Fruit fly (Drosophila melanogaster): ENCODE measurements around the gene dsx-c73A.

Gene dsx-c73A

dm6 chr3L:16451887-16452751 is at the start of gene dsx-c73A:
Gene dsx-c73A (minus strand): TSS chr3L:16451958.
- TF ChIP-seq psq (optimal IDR thresholded peaks at IDR 0.05) (no peak), usp (GFP tag; optimal IDR thresholded peaks at IDR 0.05) (no peak), CG8478 (optimal IDR thresholded peaks at IDR 0.05) (no peak), EcR (GFP tag; optimal IDR thresholded peaks at IDR 0.05) (no peak), Dll (optimal IDR thresholded peaks at IDR 0.05) (no peak), pan (optimal IDR thresholded peaks at IDR 0.05) (no peak)

DNA sequence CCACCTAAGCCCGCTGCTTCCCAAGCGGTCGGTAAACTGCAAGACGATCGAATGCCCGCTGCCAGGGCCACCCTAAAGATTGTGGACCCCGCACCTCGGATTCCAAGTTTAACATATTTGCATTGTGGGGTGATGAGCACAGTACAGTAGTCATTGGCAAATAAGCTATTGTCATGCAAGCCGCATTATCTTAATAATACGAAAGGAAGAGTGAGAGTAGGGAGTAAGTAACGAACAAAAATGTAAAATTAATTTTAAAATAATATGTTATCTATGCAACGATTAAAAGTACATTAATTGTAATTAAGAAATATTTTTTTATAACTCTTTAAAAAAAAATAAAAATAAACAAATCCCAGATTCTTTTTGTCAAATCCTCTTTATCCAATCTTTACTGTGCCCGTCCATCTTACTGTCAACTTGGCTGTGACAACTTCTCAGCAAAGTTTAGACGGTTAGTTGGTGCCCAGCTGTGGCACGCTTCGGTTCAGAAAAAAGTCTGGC is 45.5 kb upstream of the dsx-c73A start, which contains the start of gene st:
st (plus strand) TSS at position 454 of the 504 bp plus-strand sequence.
- TF ChIP-seq Dll (optimal IDR thresholded peaks at IDR 0.05), result no peak
- no peak for TF ChIP-seq usp (GFP tag; optimal IDR thresholded peaks at IDR 0.05)
- TF ChIP-seq EcR (GFP tag; optimal IDR thresholded peaks at IDR 0.05), result no peak
- TF ChIP-seq psq (optimal IDR thresholded peaks at IDR 0.05), result no peak
- no peak for TF ChIP-seq pan (optimal IDR thresholded peaks at IDR 0.05)
- no peak for TF ChIP-seq CG8478 (optimal IDR thresholded peaks at IDR 0.05)

DNA sequence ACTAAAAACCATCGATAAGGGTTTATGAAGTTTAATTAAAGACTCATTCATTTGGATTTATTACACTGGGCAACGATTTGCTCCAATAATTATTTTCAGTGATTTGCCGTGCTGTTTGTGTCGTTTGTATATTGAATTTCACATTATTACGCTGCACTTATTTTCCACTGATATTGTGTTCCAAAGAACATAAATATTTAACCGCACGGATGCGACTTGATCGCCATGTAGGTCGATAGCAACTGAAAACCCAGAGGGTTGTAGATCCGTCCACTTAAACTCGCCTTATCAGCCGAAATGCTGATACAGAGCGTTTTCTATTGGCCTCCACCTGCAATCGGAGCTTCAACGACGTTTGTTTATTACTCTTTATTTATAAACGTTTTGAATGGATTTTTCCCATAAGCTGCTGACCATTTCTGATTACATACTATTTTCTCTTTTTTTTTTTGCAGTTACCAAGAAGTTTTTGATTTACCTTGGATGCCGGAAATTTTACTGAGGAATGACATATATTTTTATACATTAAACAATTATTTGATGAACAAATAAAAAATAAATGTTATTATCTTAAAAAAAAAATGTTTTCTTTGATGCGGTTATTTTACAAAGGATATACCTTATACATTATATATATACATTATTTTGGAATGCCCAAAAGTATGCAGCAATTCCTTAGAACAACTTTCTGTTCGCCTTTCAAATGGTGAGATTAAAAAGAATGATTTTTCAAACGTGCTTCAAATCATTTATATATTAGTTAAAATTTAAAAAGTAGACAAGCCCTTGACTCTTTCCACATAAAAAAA is 44.4 kb upstream of the dsx-c73A start, which contains the start of gene CG42514:
CG42514 (minus strand) TSS at position 248 of the 809 bp plus-strand sequence.
- TF ChIP-seq CG8478 (optimal IDR thresholded peaks at IDR 0.05), result no peak
- TF ChIP-seq EcR (GFP tag; optimal IDR thresholded peaks at IDR 0.05), result no peak
- no peak for TF ChIP-seq pan (optimal IDR thresholded peaks at IDR 0.05)
- TF ChIP-seq psq (optimal IDR thresholded peaks at IDR 0.05), result no peak
- no peak for TF ChIP-seq Dll (optimal IDR thresholded peaks at IDR 0.05)
- TF ChIP-seq usp (GFP tag; optimal IDR thresholded peaks at IDR 0.05), result no peak

- TF ChIP-seq usp (GFP tag; optimal IDR thresholded peaks at IDR 0.05), result no peak
- TF ChIP-seq psq (optimal IDR thresholded peaks at IDR 0.05), result no peak
- TF ChIP-seq pan (optimal IDR thresholded peaks at IDR 0.05), result no peak
- TF ChIP-seq EcR (GFP tag; optimal IDR thresholded peaks at IDR 0.05), result no peak
- no peak for TF ChIP-seq CG8478 (optimal IDR thresholded peaks at IDR 0.05)
- no peak for TF ChIP-seq Dll (optimal IDR thresholded peaks at IDR 0.05)
Observed at dm6 chr3L:16495235-16495634, 43.5 kb upstream of the dsx-c73A start.

DNA sequence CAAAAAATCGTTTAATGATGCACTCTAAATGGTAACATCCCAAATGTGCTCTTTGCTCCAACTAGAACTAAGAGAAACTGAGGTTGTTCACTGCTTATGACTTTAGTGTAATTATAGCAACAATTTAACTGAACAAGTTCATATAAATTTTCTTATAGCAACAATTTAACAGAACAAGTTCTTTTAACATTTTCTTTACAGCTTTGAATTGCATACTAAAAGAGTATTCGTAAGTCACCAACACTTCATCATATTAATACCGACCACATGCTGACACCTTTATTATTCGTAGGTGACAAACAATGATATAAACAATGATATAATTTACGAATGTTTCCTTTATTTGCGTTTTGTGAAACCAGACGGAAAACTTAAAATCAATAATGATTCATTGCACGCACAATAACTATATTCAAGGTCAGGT is 42.9 kb upstream of the dsx-c73A start:
- no peak for TF ChIP-seq pan (optimal IDR thresholded peaks at IDR 0.05)
- TF ChIP-seq Dll (optimal IDR thresholded peaks at IDR 0.05), result no peak
- no peak for TF ChIP-seq EcR (GFP tag; optimal IDR thresholded peaks at IDR 0.05)

- TF ChIP-seq usp (GFP tag; optimal IDR thresholded peaks at IDR 0.05) (no peak), pan (optimal IDR thresholded peaks at IDR 0.05) (no peak), psq (optimal IDR thresholded peaks at IDR 0.05) (no peak), CG8478 (optimal IDR thresholded peaks at IDR 0.05) (no peak), EcR (GFP tag; optimal IDR thresholded peaks at IDR 0.05) (no peak), Dll (optimal IDR thresholded peaks at IDR 0.05) (no peak)
Observed at dm6 chr3L:16493717-16494116, 42.0 kb upstream of the dsx-c73A start.

dm6 chr3L:16491006-16491605 is 39.3 kb upstream of the dsx-c73A start:
- TF ChIP-seq usp (GFP tag; optimal IDR thresholded peaks at IDR 0.05) (no peak), pan (optimal IDR thresholded peaks at IDR 0.05) (no peak), CG8478 (optimal IDR thresholded peaks at IDR 0.05) (no peak), Dll (optimal IDR thresholded peaks at IDR 0.05) (no peak), EcR (GFP tag; optimal IDR thresholded peaks at IDR 0.05) (no peak), psq (optimal IDR thresholded peaks at IDR 0.05) (no peak)

DNA sequence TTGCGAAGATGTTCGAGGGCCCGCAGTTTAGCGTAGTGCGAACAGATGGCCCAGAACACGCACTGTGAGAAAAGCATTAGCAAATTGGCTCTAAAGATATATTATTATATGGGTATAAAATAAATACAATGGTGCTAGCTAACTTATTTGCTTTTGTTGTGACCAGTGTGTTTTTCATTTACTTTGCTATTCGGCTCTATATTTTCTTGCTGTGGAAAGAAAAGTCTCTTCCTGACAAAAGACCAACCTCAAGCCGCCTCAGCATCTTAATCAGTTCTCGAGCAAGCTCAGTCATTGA is 38.8 kb upstream of the dsx-c73A start:
- TF ChIP-seq EcR (GFP tag; optimal IDR thresholded peaks at IDR 0.05) (no peak), usp (GFP tag; optimal IDR thresholded peaks at IDR 0.05) (no peak), CG8478 (optimal IDR thresholded peaks at IDR 0.05) (no peak), psq (optimal IDR thresholded peaks at IDR 0.05) (no peak), Dll (optimal IDR thresholded peaks at IDR 0.05) (no peak), pan (optimal IDR thresholded peaks at IDR 0.05) (no peak)

DNA sequence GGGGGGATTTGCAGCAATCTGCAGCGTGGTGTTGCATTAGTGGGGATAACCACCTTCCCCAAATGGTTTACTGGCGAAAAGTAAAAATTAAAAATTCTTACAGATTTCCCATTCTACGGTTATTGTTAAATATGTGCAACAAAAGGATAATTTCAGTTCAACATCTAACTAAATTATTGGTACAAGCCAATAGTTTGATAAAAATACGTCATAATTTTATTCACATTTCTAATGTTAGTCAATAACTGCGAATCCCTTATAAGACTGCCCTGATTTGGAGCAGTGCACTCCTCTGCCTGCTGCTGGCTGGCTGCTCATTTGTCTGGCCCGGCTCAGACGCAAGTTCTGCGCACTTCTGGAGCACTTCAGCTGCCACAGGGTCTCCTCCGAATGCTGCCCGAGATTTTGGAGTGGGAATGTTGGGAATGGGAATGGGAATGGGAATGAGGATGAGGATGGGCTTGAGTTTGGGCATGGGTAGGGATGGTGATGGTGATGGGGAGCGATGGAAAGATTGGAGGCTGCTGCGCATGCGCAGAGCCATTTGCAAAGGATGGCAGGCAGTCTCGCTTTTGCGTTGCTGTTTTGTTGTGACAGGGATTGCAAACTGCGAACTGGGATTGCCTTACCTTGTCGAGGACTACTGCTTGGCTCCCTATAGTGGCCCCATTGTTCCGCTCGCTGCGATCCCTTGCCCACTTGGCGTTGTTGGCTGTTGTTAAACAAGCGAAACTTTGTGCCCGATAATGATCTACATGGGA is 38.2 kb upstream of the dsx-c73A start:
- no peak for TF ChIP-seq usp (GFP tag; optimal IDR thresholded peaks at IDR 0.05)
- TF ChIP-seq CG8478 (optimal IDR thresholded peaks at IDR 0.05), result no peak
- TF ChIP-seq EcR (GFP tag; optimal IDR thresholded peaks at IDR 0.05), result no peak
- TF ChIP-seq pan (optimal IDR thresholded peaks at IDR 0.05), result no peak
- no peak for TF ChIP-seq Dll (optimal IDR thresholded peaks at IDR 0.05)
- TF ChIP-seq psq (optimal IDR thresholded peaks at IDR 0.05), result no peak

DNA sequence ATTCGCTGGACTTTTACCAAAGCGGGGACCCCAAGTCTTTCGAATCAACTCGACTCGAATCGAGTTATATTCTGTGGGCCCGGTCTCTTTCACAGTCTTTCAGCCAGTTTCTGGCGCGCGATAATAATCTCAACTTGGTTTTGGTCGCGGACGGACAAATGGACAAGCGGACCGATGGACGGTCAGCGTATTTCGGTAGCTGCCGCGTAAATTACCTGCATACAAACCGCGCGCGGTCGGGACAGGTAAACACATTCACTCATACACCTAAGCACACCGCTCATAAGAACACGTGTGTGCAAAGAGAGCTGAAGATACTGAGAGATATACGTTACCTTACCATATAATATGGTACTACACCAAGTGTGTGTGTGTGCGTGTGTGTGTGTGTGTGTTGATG is 37.5 kb upstream of the dsx-c73A start:
- TF ChIP-seq EcR (GFP tag; optimal IDR thresholded peaks at IDR 0.05) (no peak), usp (GFP tag; optimal IDR thresholded peaks at IDR 0.05) (no peak), CG8478 (optimal IDR thresholded peaks at IDR 0.05) (no peak), Dll (optimal IDR thresholded peaks at IDR 0.05) (no peak), psq (optimal IDR thresholded peaks at IDR 0.05) (no peak), pan (optimal IDR thresholded peaks at IDR 0.05) (no peak)

All from whole organism.